Worm (Caenorhabditis elegans) whole organism, L4/young adult: ENCODE results near the gene fbxb-48.

ENCODE experiments used
- W03F9.2 ChIP-seq: fragments of 150-350 bp; optimal IDR thresholded peaks from 2 replicates; lab custom pipeline; 2014; ENCODE audit warnings: missing biosample characterization, missing genetic modification characterization
- dao-5 ChIP-seq: sonication (generic microtip); optimal IDR thresholded peaks from 2 replicates; lab custom pipeline; 2016; ENCODE audit warnings: missing genotype, missing genetic modification characterization, moderate library complexity, missing compliant biosample characterization
- him-1 ChIP-seq: sonication (generic microtip); optimal IDR thresholded peaks from 2 replicates; lab custom pipeline; 2016; ENCODE audit warnings: missing genotype, missing genetic modification reagents, missing genetic modification characterization, missing compliant biosample characterization

Gene fbxb-48

ce11 chrII:1719153-1719552 is at the start of gene fbxb-48:
fbxb-48 (minus strand) TSS chrII:1719253.
- no peak for TF ChIP-seq dao-5 (tag; lab: Kevin White, UChicago)
- TF ChIP-seq W03F9.2 (tag; lab: Kevin White, UChicago), result no peak
- no peak for TF ChIP-seq him-1 (tag; lab: Kevin White, UChicago)

DNA sequence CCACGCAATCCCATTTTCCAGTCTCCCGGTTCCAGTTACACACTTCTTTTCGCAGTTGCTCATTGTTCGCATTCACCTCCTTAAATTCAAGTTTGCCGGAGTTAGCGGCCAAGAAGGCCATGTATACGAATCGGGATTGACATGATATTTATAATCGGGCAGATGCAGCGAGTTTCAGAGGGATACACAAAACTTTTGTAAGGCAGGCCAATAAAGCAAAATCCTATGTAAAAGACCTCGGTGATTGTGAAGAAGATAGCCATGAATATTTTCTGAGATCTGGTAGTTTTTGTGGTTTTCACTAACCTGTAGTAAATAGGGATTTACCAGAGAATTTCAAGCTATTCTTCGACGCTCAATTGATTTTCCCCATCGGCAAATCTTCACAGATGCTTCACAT is 47.7 kb upstream of the fbxb-48 start:
- TF ChIP-seq W03F9.2 (tag; lab: Kevin White, UChicago) (no peak), him-1 (tag; lab: Kevin White, UChicago) (no peak), dao-5 (tag; lab: Kevin White, UChicago) (no peak)

ce11 chrII:1763072-1763471 is 44.0 kb upstream of the fbxb-48 start, which contains the start of gene math-28:
math-28 (plus strand) TSS chrII:1763372.
- TF ChIP-seq dao-5 (tag; lab: Kevin White, UChicago), result no peak
- TF ChIP-seq him-1 (tag; lab: Kevin White, UChicago), result no peak
- TF ChIP-seq W03F9.2 (tag; lab: Kevin White, UChicago), result no peak

DNA sequence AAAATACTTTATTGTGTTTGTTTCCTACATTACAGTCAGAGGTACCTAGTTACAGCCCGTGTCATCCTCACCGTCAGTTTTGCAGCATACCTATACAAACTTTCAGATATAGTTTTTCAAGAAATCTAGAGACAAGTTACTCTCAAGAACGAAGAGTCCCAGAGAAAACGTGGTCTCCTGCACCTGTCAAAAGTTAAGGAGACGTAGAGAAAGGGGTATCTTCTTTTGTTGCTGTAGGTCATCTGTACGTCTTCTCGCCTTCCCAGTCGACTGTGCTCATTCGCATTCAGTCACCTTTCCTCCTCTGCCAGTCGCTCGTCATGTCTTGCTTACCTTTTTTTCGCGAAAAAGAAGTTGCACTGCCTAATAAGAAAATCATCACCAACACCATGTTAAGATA is 42.5 kb upstream of the fbxb-48 start, which contains the start of gene F36H5.4:
F36H5.4 (plus strand) TSS at position 301 of the 400 bp plus-strand sequence.
- TF ChIP-seq W03F9.2 (tag; lab: Kevin White, UChicago), result no peak
- TF ChIP-seq dao-5 (tag; lab: Kevin White, UChicago), result no peak
- TF ChIP-seq him-1 (tag; lab: Kevin White, UChicago), result no peak

DNA sequence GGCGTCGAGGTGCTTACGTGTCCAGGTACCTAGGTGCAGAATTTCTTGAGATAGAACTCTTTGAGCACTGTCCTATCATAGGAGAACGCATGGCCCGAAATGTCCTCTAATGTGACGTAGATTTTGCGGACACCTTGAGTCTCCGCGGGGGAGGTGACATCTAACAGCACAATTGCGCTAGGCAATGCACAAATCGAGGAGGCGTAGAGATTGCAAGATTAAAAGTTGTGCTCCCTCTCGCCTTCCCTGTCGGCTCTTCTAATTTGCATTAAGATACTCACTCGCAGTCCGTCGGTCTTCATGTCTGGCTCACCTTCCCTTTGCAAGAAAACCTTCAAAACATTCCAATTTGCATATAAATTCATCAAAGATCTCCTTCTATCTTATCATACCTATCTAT is 40.5 kb upstream of the fbxb-48 start, which contains the start of gene F36H5.18:
F36H5.18 (plus strand) TSS at position 301 of the 400 bp plus-strand sequence.
- TF ChIP-seq dao-5 (tag; lab: Kevin White, UChicago), result no peak
- TF ChIP-seq W03F9.2 (tag; lab: Kevin White, UChicago), result no peak
- TF ChIP-seq him-1 (tag; lab: Kevin White, UChicago), result no peak

- TF ChIP-seq W03F9.2 (tag; lab: Kevin White, UChicago), result no peak
These were observed 38.0 kb upstream of the fbxb-48 start, which contains the start of gene F36H5.10 for ce11 chrII:1757033-1757432. F36H5.10 (plus strand) TSS chrII:1757333.

- TF ChIP-seq dao-5 (tag; lab: Kevin White, UChicago), result no peak
- no peak for TF ChIP-seq him-1 (tag; lab: Kevin White, UChicago)
These were observed 37.5 kb upstream of the fbxb-48 start, which contains the start of gene fbxb-53 for ce11 chrII:1756582-1756981. fbxb-53 (plus strand) TSS chrII:1756882.

DNA sequence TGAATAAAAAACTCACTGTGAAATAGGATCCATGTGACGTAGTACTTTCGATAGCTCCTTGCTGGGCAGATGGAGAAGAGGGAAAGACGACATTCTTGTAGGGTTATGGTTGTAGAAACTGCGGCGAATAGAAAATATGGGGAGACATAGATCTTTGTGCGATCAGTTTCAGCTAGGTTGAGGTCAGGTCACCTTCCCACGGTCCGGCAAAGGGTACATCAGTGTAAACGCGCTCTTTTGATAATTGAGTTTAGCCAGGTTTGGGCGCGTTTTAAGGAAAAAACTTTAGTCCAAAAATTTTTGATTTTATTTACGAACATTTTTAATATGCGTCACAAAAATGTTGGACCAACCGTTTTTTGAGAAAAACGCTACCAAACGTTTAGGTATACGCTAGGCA is 37.0 kb upstream of the fbxb-48 start, which contains the start of gene F36H5.17:
F36H5.17 (minus strand) TSS at position 101 of the 400 bp plus-strand sequence.
- TF ChIP-seq him-1 (tag; lab: Kevin White, UChicago), result no peak
- no peak for TF ChIP-seq W03F9.2 (tag; lab: Kevin White, UChicago)
- TF ChIP-seq dao-5 (tag; lab: Kevin White, UChicago), result no peak

DNA sequence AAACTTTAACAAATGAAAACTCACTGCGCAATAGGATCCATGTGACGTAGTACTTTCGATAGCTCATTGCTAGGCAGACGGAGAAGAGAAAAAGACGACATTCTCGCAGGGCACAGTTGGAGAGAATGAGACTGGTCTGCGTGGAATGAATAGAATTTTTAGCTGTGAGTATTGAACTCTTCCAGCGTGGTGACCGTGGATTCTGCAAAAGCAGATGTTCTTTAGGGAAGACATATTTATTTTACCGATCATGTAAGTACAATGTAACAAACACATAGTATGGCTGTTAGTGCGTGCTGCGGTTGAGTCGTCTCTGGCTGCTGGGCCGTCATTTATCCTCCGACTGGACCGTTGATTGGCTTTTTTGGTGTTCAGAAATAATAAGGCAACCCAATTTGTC is 33.9 kb upstream of the fbxb-48 start, which contains the start of gene F36H5.9:
F36H5.9 (minus strand) TSS at position 101 of the 400 bp plus-strand sequence.
- TF ChIP-seq dao-5 (tag; lab: Kevin White, UChicago), result no peak
- no peak for TF ChIP-seq him-1 (tag; lab: Kevin White, UChicago)
- no peak for TF ChIP-seq W03F9.2 (tag; lab: Kevin White, UChicago)

ce11 chrII:1750413-1750812 is 31.4 kb upstream of the fbxb-48 start, which contains the start of the genes F36H5.13 and F36H5.8:
F36H5.13 (minus strand) TSS chrII:1750513.
F36H5.8 (minus strand) TSS chrII:1750686.
- TF ChIP-seq W03F9.2 (tag; lab: Kevin White, UChicago) (no peak), dao-5 (tag; lab: Kevin White, UChicago) (no peak), him-1 (tag; lab: Kevin White, UChicago) (no peak)

DNA sequence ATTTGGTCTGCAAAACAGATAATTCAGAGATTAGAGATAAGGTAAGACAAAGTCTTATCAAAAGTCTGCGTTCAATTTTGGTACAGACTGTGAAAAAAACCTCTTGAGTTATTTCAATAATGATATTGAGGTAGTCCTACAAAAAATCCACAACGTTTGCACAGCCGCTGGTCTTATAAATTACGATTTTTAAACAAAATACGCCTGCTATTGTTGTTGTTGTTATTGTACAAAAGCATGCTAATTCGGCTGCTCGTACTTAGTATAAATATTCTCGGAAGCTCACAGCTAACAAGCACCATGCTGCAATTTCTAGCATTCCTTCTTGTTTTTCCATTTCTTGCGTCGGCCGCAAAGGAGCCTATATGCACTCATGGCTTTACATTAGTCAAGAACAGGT is 25.1 kb upstream of the fbxb-48 start, which contains the start of gene clec-19:
clec-19 (plus strand) TSS at position 301 of the 400 bp plus-strand sequence.
- TF ChIP-seq W03F9.2 (tag; lab: Kevin White, UChicago) (no peak), dao-5 (tag; lab: Kevin White, UChicago) (no peak), him-1 (tag; lab: Kevin White, UChicago) (no peak)

DNA sequence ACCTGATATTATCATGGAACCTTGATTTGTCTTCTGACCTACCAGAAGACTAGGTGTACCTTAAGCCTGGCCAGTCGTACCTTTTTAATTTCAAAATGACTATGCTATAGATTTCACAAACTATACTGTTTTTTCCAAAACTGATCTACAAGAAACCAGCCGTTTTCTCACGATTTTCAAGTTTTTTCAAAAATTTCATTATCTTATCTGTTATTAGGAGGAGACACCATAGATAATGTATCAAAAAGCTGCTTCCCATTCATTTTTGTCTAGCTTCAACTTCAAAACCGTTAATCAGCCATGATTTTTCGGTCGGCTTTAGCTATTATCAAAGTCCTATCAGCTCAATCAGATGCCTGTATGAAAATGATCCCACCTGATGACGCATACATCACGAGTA is 23.5 kb upstream of the fbxb-48 start, which contains the start of gene F36H5.12:
F36H5.12 (plus strand) TSS at position 301 of the 400 bp plus-strand sequence.
- TF ChIP-seq him-1 (tag; lab: Kevin White, UChicago) (no peak), dao-5 (tag; lab: Kevin White, UChicago) (no peak), W03F9.2 (tag; lab: Kevin White, UChicago) (no peak)

DNA sequence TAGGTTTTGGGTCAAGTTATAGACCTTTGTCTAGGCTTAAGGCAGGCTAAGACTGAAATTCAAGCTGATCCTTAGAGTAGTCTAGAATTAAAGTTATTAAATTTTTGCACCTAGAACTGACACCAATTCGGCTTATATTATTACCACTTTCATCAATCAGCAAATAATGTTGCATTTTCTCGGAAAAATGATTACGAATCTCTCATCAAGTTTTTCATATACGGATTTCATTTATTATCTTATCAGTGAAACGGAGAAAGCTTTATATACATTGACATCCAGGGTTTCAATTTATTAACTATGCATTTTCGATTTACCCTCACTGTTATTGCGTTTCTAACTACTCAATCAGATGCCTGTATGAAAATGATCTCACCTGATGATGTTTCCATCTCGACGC is 22.2 kb upstream of the fbxb-48 start, which contains the start of gene K07G6.1:
K07G6.1 (plus strand) TSS at position 301 of the 400 bp plus-strand sequence.
- TF ChIP-seq W03F9.2 (tag; lab: Kevin White, UChicago), result no peak

DNA sequence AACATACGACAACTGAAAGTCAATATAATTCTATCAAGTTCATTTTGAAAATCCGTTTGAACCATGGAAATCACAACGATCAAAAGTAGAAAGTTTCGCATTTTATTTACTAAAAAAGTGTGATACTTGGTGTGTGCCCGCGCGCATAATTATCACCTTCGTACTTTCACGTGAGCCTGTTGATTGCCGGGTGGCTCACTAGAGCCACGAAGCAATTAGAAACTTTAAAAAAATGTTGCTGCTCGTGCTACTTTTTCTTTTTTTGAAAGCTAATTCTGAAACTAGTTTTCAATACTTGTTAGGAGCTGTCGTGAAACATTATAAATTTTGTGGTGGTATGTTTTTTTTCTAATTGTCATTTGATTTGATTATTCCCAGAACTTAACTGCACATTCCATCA is 19.8 kb upstream of the fbxb-48 start, which contains the start of the genes irld-9 and irld-33:
irld-9 (minus strand) TSS at position 101 of the 400 bp plus-strand sequence.
irld-33 (plus strand) TSS at position 209 of the 400 bp plus-strand sequence.
- TF ChIP-seq dao-5 (tag; lab: Kevin White, UChicago), result no peak
- no peak for TF ChIP-seq W03F9.2 (tag; lab: Kevin White, UChicago)
